Worm (Caenorhabditis elegans) whole organism, midembryonic: Measurements from ENCODE around the gene sri-9.

ENCODE experiments used
- T22C8.4 ChIP-seq: fragments of 200-800 bp; sonication (Bioruptor generic); IDR thresholded peaks from 2 replicates; pipeline ENCODE4 v1.3.6; 2022; ENCODE audit warnings: missing genetic modification characterization, missing compliant biosample characterization
- cog-1 ChIP-seq: sonication (generic microtip); optimal IDR thresholded peaks from 2 replicates; lab custom pipeline; 2016; ENCODE audit warnings: missing genetic modification characterization, missing compliant biosample characterization
- flt-1 ChIP-seq: fragments of 200-800 bp; sonication (Bioruptor generic); IDR thresholded peaks from 2 replicates; pipeline ENCODE4 v1.3.6; 2022; ENCODE audit warnings: missing genetic modification characterization, missing compliant biosample characterization
- klf-2 ChIP-seq: fragments of 200-800 bp; sonication (Bioruptor generic); conservative IDR thresholded peaks from 2 replicates; pipeline ENCODE4 v1.3.6; 2022; ENCODE audit warnings: missing genetic modification reagents, missing genetic modification characterization, missing compliant biosample characterization
- med-1 ChIP-seq: sonication (generic microtip); optimal IDR thresholded peaks from 2 replicates; lab custom pipeline; 2017; ENCODE audit warnings: missing genetic modification characterization, mild to moderate bottlenecking, missing compliant biosample characterization, antibody characterized with exemption, missing genetic modification reagents; ENCODE audit not compliant: insufficient read depth
- ref-1 ChIP-seq: fragments of 200-800 bp; sonication (Bioruptor generic); conservative IDR thresholded peaks from 2 replicates; pipeline ENCODE4 v1.3.6; 2022; ENCODE audit warnings: missing genetic modification reagents, missing genetic modification characterization, missing compliant biosample characterization
- ztf-23 ChIP-seq: fragments of 200-800 bp; sonication (Bioruptor generic); IDR thresholded peaks from 2 replicates; pipeline ENCODE4 v1.3.6; 2022; ENCODE audit warnings: missing genetic modification reagents, missing genetic modification characterization, missing compliant biosample characterization
- ztf-29 ChIP-seq: fragments of 200-800 bp; sonication (Bioruptor generic); IDR thresholded peaks from 2 replicates; pipeline ENCODE4 v1.3.6; 2022; ENCODE audit warnings: missing genetic modification reagents, missing genetic modification characterization, missing compliant biosample characterization

ce11 chrV:17016787-17017186 is 15.5 kb downstream of the sri-9 start, which contains the start of gene srh-97:
- no peak for TF ChIP-seq flt-1 (GFP tag; lab: Robert Waterston, UW)
- no peak for TF ChIP-seq ztf-29
- TF ChIP-seq cog-1 (tag; lab: Kevin White, UChicago): no peak
- no peak for TF ChIP-seq ref-1 (GFP tag; lab: Robert Waterston, UW)
- no peak for TF ChIP-seq ztf-23 (GFP tag; lab: Robert Waterston, UW)
- no peak for TF ChIP-seq med-1 (GFP tag; lab: Kevin White, UChicago)
- TF ChIP-seq T22C8.4 (GFP tag; lab: Robert Waterston, UW): no peak
- TF ChIP-seq klf-2 (GFP tag; lab: Robert Waterston, UW): no peak
